Worm (Caenorhabditis elegans): ENCODE results near the gene W02B12.16.

W02B12.16 gene

ce11 chrII:11453025-11453424, 23.3 kb downstream of the W02B12.16 start, which contains the start of gene rsp-1 (continued):
- TF ChIP-seq F26F4.8 (GFP tag; conservative IDR thresholded peaks at IDR 0.05): no peak
- peak; percentile 49 for TF ChIP-seq spr-3 (GFP tag; optimal IDR thresholded peaks at IDR 0.05)
- no peak for TF ChIP-seq nhr-237 (tag; optimal IDR thresholded peaks at IDR 0.05)
- peak; percentile 82 for TF ChIP-seq nhr-48 (tag; optimal IDR thresholded peaks at IDR 0.05)
- no peak for TF ChIP-seq cey-2 (tag; optimal IDR thresholded peaks at IDR 0.05; ENCODE audit: borderline replicate concordance, insufficient read depth)
- TF ChIP-seq T26A8.4 (GFP tag; IDR thresholded peaks at IDR 0.05): peak; percentile 84
- TF ChIP-seq ceh-44 (GFP tag; IDR thresholded peaks at IDR 0.05): peak; percentile 62; the same call in 1 of the 2 replicates
- TF ChIP-seq tra-1 (GFP tag; IDR thresholded peaks at IDR 0.05): peak; percentile 81
- peak; percentile 93 for TF ChIP-seq lin-13 (GFP tag; optimal IDR thresholded peaks at IDR 0.05)
- peak; percentile 86 for TF ChIP-seq dpl-1 (GFP tag; optimal IDR thresholded peaks at IDR 0.05)
- TF ChIP-seq nhr-102 (tag; optimal IDR thresholded peaks at IDR 0.05): peak; percentile 87
- TF ChIP-seq unc-62 (GFP tag; optimal IDR thresholded peaks at IDR 0.05 in 1 of 2): peak in 1 of 2 experiments; percentile 99
- no peak for TF ChIP-seq unc-62 (tag; optimal IDR thresholded peaks at IDR 0.05)
- no peak for TF ChIP-seq skn-1 (tag; optimal IDR thresholded peaks at IDR 0.05)
- peak; percentile 48 for TF ChIP-seq ceh-28 (tag; optimal IDR thresholded peaks at IDR 0.05)
- 0 out of 2 replicates have a peak, but pooled peaks have one; percentile 49 for TF ChIP-seq F44E2.7 (GFP tag; IDR thresholded peaks at IDR 0.05)
- peak; percentile 79 for TF ChIP-seq nhr-28 (tag; optimal IDR thresholded peaks at IDR 0.05)
- no peak for TF ChIP-seq ces-1 (GFP tag; optimal IDR thresholded peaks at IDR 0.05)
- TF ChIP-seq pha-4 (GFP tag; IDR thresholded peaks at IDR 0.05): peak; percentile 46; the same call in 1 of the 2 replicates
- peak; percentile 33 for TF ChIP-seq pha-4 (tag; optimal IDR thresholded peaks at IDR 0.05)
- TF ChIP-seq nhr-11 (tag; optimal IDR thresholded peaks at IDR 0.05): peak; percentile 77
- peak; percentile 15 to 28 for TF ChIP-seq daf-16 (GFP tag; optimal IDR thresholded peaks at IDR 0.05)
- peak; percentile 65 for TF ChIP-seq daf-16 (tag; optimal IDR thresholded peaks at IDR 0.05)
- peak; percentile 54 for TF ChIP-seq zfp-2 (tag; optimal IDR thresholded peaks at IDR 0.05)
- no peak for TF ChIP-seq sdz-12 (GFP tag; optimal IDR thresholded peaks at IDR 0.05)
- no peak for TF ChIP-seq D1046.2 (GFP tag; IDR thresholded peaks at IDR 0.05)
- peak; percentile 92 for TF ChIP-seq nhr-77 (tag; optimal IDR thresholded peaks at IDR 0.05)
- peak; percentile 34 for TF ChIP-seq F49E8.2 (tag; optimal IDR thresholded peaks at IDR 0.05; ENCODE audit: borderline replicate concordance)
- peak; percentile 85 for TF ChIP-seq duxl-1 (tag; optimal IDR thresholded peaks at IDR 0.05; ENCODE audit: poor library complexity)
- TF ChIP-seq mdt-29 (GFP tag; IDR thresholded peaks at IDR 0.05): 0 out of 2 replicates have a peak, but pooled peaks have one; percentile 11
- peak; percentile 81 for TF ChIP-seq daf-19 (GFP tag; conservative IDR thresholded peaks at IDR 0.05)
- TF ChIP-seq snpc-1.2 (GFP tag; IDR thresholded peaks at IDR 0.05): peak; percentile 53; the same call in 1 of the 2 replicates
- TF ChIP-seq Y5F2A.4 (GFP tag; optimal IDR thresholded peaks at IDR 0.05): no peak
- peak; percentile 78 for TF ChIP-seq mxl-3 (GFP tag; optimal IDR thresholded peaks at IDR 0.05)
- peak; percentile 72 for TF ChIP-seq jun-1 (tag; optimal IDR thresholded peaks at IDR 0.05)
- no peak for TF ChIP-seq lin-15B (tag; optimal IDR thresholded peaks at IDR 0.05)
- TF ChIP-seq T20F7.1 (GFP tag; optimal IDR thresholded peaks at IDR 0.05): peak; percentile 90
- TF ChIP-seq zip-11 (GFP tag; IDR thresholded peaks at IDR 0.05): no peak
- TF ChIP-seq nhr-76 (tag; optimal IDR thresholded peaks at IDR 0.05): no peak
- TF ChIP-seq hmg-1.1 (GFP tag; IDR thresholded peaks at IDR 0.05): peak; percentile 90
- peak; percentile 85 for TF ChIP-seq hlh-30 (tag; optimal IDR thresholded peaks at IDR 0.05; ENCODE audit: insufficient read depth)
- no peak for TF ChIP-seq ZK546.5 (tag; optimal IDR thresholded peaks at IDR 0.05)
- TF ChIP-seq aly-2 (tag; optimal IDR thresholded peaks at IDR 0.05): no peak
- peak; percentile 35 for TF ChIP-seq ama-1 (optimal IDR thresholded peaks at IDR 0.05)
- TF ChIP-seq fos-1 (tag; optimal IDR thresholded peaks at IDR 0.05): no peak
- no peak for TF ChIP-seq ceh-62 (tag; optimal IDR thresholded peaks at IDR 0.05)
- peak; percentile 60 for TF ChIP-seq fkh-10 (GFP tag; optimal IDR thresholded peaks at IDR 0.05)
- no peak for TF ChIP-seq unc-39 (tag; optimal IDR thresholded peaks at IDR 0.05)
- no peak for TF ChIP-seq tag-97 (GFP tag; IDR thresholded peaks at IDR 0.05)
- TF ChIP-seq ceh-32 (tag; optimal IDR thresholded peaks at IDR 0.05; ENCODE audit: poor library complexity): no peak
- TF ChIP-seq php-3 (GFP tag; IDR thresholded peaks at IDR 0.05): peak; percentile 76
- no peak for TF ChIP-seq nhr-111 (GFP tag; optimal IDR thresholded peaks at IDR 0.05)
